Fruit fly (Drosophila melanogaster) whole organism, adult: ENCODE data around the gene dpr3.

Experiments used
- CG12768 ChIP-seq: fragments of 200-800 bp; sonication (Bioruptor generic); optimal IDR thresholded peaks from 2 replicates; lab custom pipeline; 2017; ENCODE audit warnings: missing biosample characterization, missing genetic modification characterization, mild to moderate bottlenecking, moderate library complexity, missing genetic modification reagents
- CG1620 ChIP-seq: fragments of 200-800 bp; sonication (Bioruptor generic); optimal IDR thresholded peaks from 2 replicates; lab custom pipeline; 2016; ENCODE audit warnings: missing biosample characterization, missing genetic modification characterization
- CG7045 ChIP-seq: fragments of 200-800 bp; sonication (Bioruptor generic); optimal IDR thresholded peaks from 2 replicates; lab custom pipeline; 2017; ENCODE audit warnings: missing biosample characterization, mild to moderate bottlenecking, missing genetic modification characterization
- CG7101 ChIP-seq: fragments of 200-800 bp; sonication (Bioruptor generic); optimal IDR thresholded peaks from 2 replicates; lab custom pipeline; 2018; ENCODE audit warnings: missing biosample characterization, mild to moderate bottlenecking, missing genetic modification characterization, moderate library complexity
- Hr96 ChIP-seq: fragments of 200-800 bp; sonication (Bioruptor generic); optimal IDR thresholded peaks from 2 replicates; lab custom pipeline; 2016; ENCODE audit warnings: missing biosample characterization, missing genetic modification characterization
- cnc ChIP-seq, 2 experiments: fragments of >200 bp; optimal IDR thresholded peaks; 2 replicates each; lab custom pipeline; 2017
- kay ChIP-seq: fragments of 200-800 bp; sonication (Bioruptor generic); peaks from one replicate; lab custom pipeline; 2016; ENCODE audit warnings: missing biosample characterization, missing genetic modification characterization, borderline replicate concordance

- TF ChIP-seq CG7045 (GFP tag; lab: Kevin White, UChicago) (no peak), Hr96 (GFP tag; lab: Kevin White, UChicago) (no peak), kay (GFP tag; lab: Kevin White, UChicago) (no peak), cnc (optimal IDR thresholded peaks at IDR 0.05; lab: Kevin White, UChicago) (no peak), CG1620 (no peak), CG12768 (GFP tag; lab: Kevin White, UChicago) (no peak), CG7101 (tag; lab: Kevin White, UChicago) (no peak)
Measured at dm6 chr2L:2072970-2073369, 36.7 kb downstream of the dpr3 start.
